Worm (Caenorhabditis elegans) whole organism, L1 larva: ENCODE data around the gene C36B7.2.

Source experiments
- C04F5.9 ChIP-seq: sonication (generic microtip); optimal IDR thresholded peaks from 2 replicates; lab custom pipeline; 2016; ENCODE audit warnings: missing genetic modification characterization, missing compliant biosample characterization
- C34B4.2 ChIP-seq: sonication (generic microtip); optimal IDR thresholded peaks from 2 replicates; lab custom pipeline; 2017; ENCODE audit warnings: mild to moderate bottlenecking, missing genetic modification characterization, missing compliant biosample characterization
- Y116A8C.19 ChIP-seq: sonication (generic microtip); optimal IDR thresholded peaks from 2 replicates; lab custom pipeline; 2016; ENCODE audit warnings: missing compliant biosample characterization, missing genetic modification characterization, borderline replicate concordance
- alr-1 ChIP-seq: fragments of 200-800 bp; sonication (Bioruptor generic); optimal IDR thresholded peaks from 2 replicates; lab custom pipeline; 2018; ENCODE audit warnings: borderline replicate concordance, mild to moderate bottlenecking, missing genetic modification characterization, missing compliant biosample characterization
- aly-2 ChIP-seq: fragments of 150-350 bp; optimal IDR thresholded peaks from 2 replicates; lab custom pipeline; 2014; ENCODE audit warnings: missing biosample characterization, missing genetic modification characterization
- ama-1 ChIP-seq: fragments of 150-350 bp; optimal IDR thresholded peaks from 2 replicates; lab custom pipeline; 2014
- blmp-1 ChIP-seq: fragments of 150-350 bp; optimal IDR thresholded peaks from 2 replicates; lab custom pipeline; 2014; ENCODE audit warnings: missing biosample characterization, missing genetic modification characterization
- ceh-8 ChIP-seq: fragments of 200-800 bp; sonication (Bioruptor generic); optimal IDR thresholded peaks from 2 replicates; lab custom pipeline; 2018; ENCODE audit warnings: mild to moderate bottlenecking, missing genetic modification characterization, moderate library complexity, missing compliant biosample characterization
- dsc-1 ChIP-seq: sonication (generic microtip); optimal IDR thresholded peaks from 2 replicates; lab custom pipeline; 2016; ENCODE audit warnings: mild to moderate bottlenecking, missing genetic modification characterization, missing compliant biosample characterization
- efl-1 ChIP-seq, 4 experiments: fragments of 150-350 bp; optimal IDR thresholded peaks in 3 of 4; peaks in 1 of 4; 1 replicate in 1 of 4; 2 replicates in 3 of 4; lab custom pipeline; 2014; ENCODE audit warnings: missing biosample characterization in 2 of 4, missing genetic modification characterization in 2 of 4, missing genetic modification reagents in 2 of 4
- egl-13 ChIP-seq: sonication (generic microtip); optimal IDR thresholded peaks from 2 replicates; lab custom pipeline; 2016; ENCODE audit warnings: missing genotype, missing genetic modification reagents, missing genetic modification characterization, missing compliant biosample characterization
- elt-2 ChIP-seq: sonication (generic microtip); optimal IDR thresholded peaks from 2 replicates; lab custom pipeline; 2016; ENCODE audit warnings: missing genetic modification characterization, mild to moderate bottlenecking, inconsistent platforms, missing compliant biosample characterization, missing genetic modification reagents
- fkh-8 ChIP-seq: sonication (generic microtip); optimal IDR thresholded peaks from 2 replicates; lab custom pipeline; 2016; ENCODE audit warnings: mild to moderate bottlenecking, missing genetic modification characterization, missing compliant biosample characterization
- grh-1 ChIP-seq: fragments of 200-800 bp; sonication (Bioruptor generic); IDR thresholded peaks from 2 replicates; pipeline ENCODE4 v1.3.6; 2022; ENCODE audit warnings: missing genetic modification reagents, missing genetic modification characterization, missing compliant biosample characterization
- hlh-17 ChIP-seq: fragments of 200-800 bp; sonication (Bioruptor generic); optimal IDR thresholded peaks from 2 replicates; lab custom pipeline; 2018; ENCODE audit warnings: missing genetic modification characterization, mild to moderate bottlenecking, missing compliant biosample characterization, moderate library complexity, borderline replicate concordance
- hlh-4 ChIP-seq: sonication (generic microtip); optimal IDR thresholded peaks from 2 replicates; lab custom pipeline; 2016; ENCODE audit warnings: mild to moderate bottlenecking, missing genetic modification characterization, missing compliant biosample characterization
- hpl-2 ChIP-seq: fragments of 150-350 bp; optimal IDR thresholded peaks from 2 replicates; lab custom pipeline; 2014; ENCODE audit warnings: missing biosample characterization, missing genetic modification reagents, missing genetic modification characterization
- jun-1 ChIP-seq: fragments of 150-350 bp; optimal IDR thresholded peaks from 2 replicates; lab custom pipeline; 2014; ENCODE audit warnings: missing biosample characterization, missing genetic modification reagents, missing genetic modification characterization
- lin-14 ChIP-seq: fragments of 200-800 bp; sonication (Bioruptor generic); optimal IDR thresholded peaks from 2 replicates; lab custom pipeline; 2018; ENCODE audit warnings: mild to moderate bottlenecking, missing genetic modification characterization, moderate library complexity, missing compliant biosample characterization
- lsy-2 ChIP-seq, 2 experiments: fragments of 150-350 bp; optimal IDR thresholded peaks; 2 replicates each; lab custom pipeline; 2014; ENCODE audit warnings: missing biosample characterization in 2 of 2, missing genetic modification characterization in 2 of 2
- nhr-20 ChIP-seq: sonication (generic microtip); optimal IDR thresholded peaks from 2 replicates; lab custom pipeline; 2016; ENCODE audit warnings: mild to moderate bottlenecking, missing genetic modification characterization, missing compliant biosample characterization
- nhr-237 ChIP-seq: fragments of 150-350 bp; optimal IDR thresholded peaks from 2 replicates; lab custom pipeline; 2014; ENCODE audit warnings: missing biosample characterization, missing genetic modification characterization
- nhr-47 ChIP-seq: sonication (generic microtip); optimal IDR thresholded peaks from 2 replicates; lab custom pipeline; 2016; ENCODE audit warnings: mild to moderate bottlenecking, missing genetic modification characterization, moderate library complexity, missing compliant biosample characterization
- nhr-71 ChIP-seq: sonication (generic microtip); optimal IDR thresholded peaks from 2 replicates; lab custom pipeline; 2016; ENCODE audit warnings: mild to moderate bottlenecking, missing genetic modification characterization, moderate library complexity, missing compliant biosample characterization
- nhr-77 ChIP-seq: fragments of 150-350 bp; optimal IDR thresholded peaks from 2 replicates; lab custom pipeline; 2014; ENCODE audit warnings: missing biosample characterization, missing genetic modification characterization
- pax-3 ChIP-seq: fragments of 200-800 bp; sonication (Bioruptor generic); optimal IDR thresholded peaks from 2 replicates; lab custom pipeline; 2018; ENCODE audit warnings: mild to moderate bottlenecking, missing genetic modification characterization, moderate library complexity, missing compliant biosample characterization
- rnt-1 ChIP-seq: sonication (generic microtip); optimal IDR thresholded peaks from 2 replicates; lab custom pipeline; 2016; ENCODE audit warnings: mild to moderate bottlenecking, missing genetic modification characterization, moderate library complexity, missing compliant biosample characterization
- snpc-4 ChIP-seq: fragments of 150-350 bp; optimal IDR thresholded peaks from 2 replicates; lab custom pipeline; 2014; ENCODE audit warnings: missing biosample characterization, missing genetic modification characterization
- snu-23 ChIP-seq: sonication (generic microtip); optimal IDR thresholded peaks from 2 replicates; lab custom pipeline; 2016; ENCODE audit warnings: missing genetic modification characterization, missing compliant biosample characterization
- sox-4 ChIP-seq: sonication (generic microtip); optimal IDR thresholded peaks from 2 replicates; lab custom pipeline; 2016; ENCODE audit warnings: missing genetic modification characterization, missing compliant biosample characterization
- tlp-1 ChIP-seq: fragments of 150-350 bp; optimal IDR thresholded peaks from 2 replicates; lab custom pipeline; 2014; ENCODE audit warnings: missing biosample characterization, missing genetic modification characterization
- unc-130 ChIP-seq: fragments of 150-350 bp; optimal IDR thresholded peaks from 2 replicates; lab custom pipeline; 2017; ENCODE audit warnings: missing biosample characterization, missing genetic modification characterization, inconsistent platforms
- zag-1 ChIP-seq: fragments of 150-350 bp; optimal IDR thresholded peaks from 2 replicates; lab custom pipeline; 2014; ENCODE audit warnings: missing biosample characterization, missing genetic modification characterization
- zip-4 ChIP-seq: fragments of 200-800 bp; sonication (Bioruptor generic); optimal IDR thresholded peaks from 2 replicates; lab custom pipeline; 2018; ENCODE audit warnings: mild to moderate bottlenecking, missing genetic modification characterization, moderate library complexity, missing compliant biosample characterization
- ztf-11 ChIP-seq, 2 experiments: sonication (generic microtip); optimal IDR thresholded peaks; 2 replicates each; lab custom pipeline; 2016 to 2017; ENCODE audit warnings: missing genetic modification characterization in 2 of 2, missing biosample characterization in 1 of 2, missing compliant biosample characterization in 1 of 2
- ztf-4 ChIP-seq: fragments of 150-350 bp; optimal IDR thresholded peaks from 2 replicates; lab custom pipeline; 2014; ENCODE audit warnings: missing biosample characterization, missing genetic modification characterization

The C36B7.2 gene

DNA sequence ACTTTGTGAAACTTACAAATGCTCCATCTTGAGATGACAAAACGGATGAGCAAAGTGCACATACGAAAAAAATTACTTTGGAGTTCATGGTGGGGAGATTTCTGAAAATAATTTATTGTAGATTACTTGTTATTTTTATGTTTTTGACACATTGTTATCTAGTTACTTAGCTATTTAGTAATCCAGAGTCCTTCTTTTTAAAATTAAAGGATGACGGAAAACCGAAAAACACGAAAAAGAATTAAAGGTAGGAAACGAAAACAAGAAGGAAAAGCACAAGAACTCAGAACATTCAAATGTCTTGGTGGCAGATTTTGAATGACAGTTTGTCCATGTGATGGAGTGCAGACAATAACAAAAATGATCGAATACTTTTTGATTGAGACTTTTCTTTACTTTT, 10.7 kb downstream of the C36B7.2 start, which contains the start of gene hen-1:
TSS of gene hen-1 (minus strand) at position 101 of the 400 bp plus-strand sequence.
- TF ChIP-seq hlh-17 (GFP tag; lab: Kevin White, UChicago) (no peak), jun-1 (tag; lab: Kevin White, UChicago) (no peak), nhr-20 (tag; lab: Kevin White, UChicago) (no peak), unc-130 (tag; lab: Kevin White, UChicago) (no peak), aly-2 (tag; lab: Kevin White, UChicago) (no peak), ztf-4 (no peak), zip-4 (GFP tag; lab: Kevin White, UChicago) (no peak), grh-1 (no peak), hpl-2 (GFP tag; lab: Kevin White, UChicago) (no peak)
- TF ChIP-seq, all 84 proteins: peak for 0

DNA sequence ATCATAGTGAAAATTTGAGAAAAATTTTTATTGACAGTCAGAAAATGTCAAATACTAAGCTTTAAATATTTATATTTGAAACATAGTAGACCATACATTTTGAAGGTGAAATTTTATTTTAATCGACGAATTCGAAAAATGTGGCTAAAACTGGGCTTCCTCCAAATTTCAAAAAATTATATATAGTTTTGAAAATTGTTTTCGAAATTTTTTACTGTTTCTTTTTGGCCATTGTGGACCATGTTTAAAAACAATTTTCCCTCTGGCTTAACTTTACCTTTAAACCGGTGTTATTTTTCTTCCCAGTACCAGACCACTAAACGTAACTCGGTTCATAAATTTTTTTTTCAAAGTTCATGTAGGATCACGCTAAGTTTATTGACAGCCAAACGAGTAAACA, 16.5 kb downstream of the C36B7.2 start:
- no peak for TF ChIP-seq ztf-11 (tag; optimal IDR thresholded peaks at IDR 0.05; lab: Kevin White, UChicago)
- TF ChIP-seq ceh-8 (GFP tag; lab: Kevin White, UChicago), result no peak
- TF ChIP-seq blmp-1 (tag; lab: Kevin White, UChicago), result no peak

DNA sequence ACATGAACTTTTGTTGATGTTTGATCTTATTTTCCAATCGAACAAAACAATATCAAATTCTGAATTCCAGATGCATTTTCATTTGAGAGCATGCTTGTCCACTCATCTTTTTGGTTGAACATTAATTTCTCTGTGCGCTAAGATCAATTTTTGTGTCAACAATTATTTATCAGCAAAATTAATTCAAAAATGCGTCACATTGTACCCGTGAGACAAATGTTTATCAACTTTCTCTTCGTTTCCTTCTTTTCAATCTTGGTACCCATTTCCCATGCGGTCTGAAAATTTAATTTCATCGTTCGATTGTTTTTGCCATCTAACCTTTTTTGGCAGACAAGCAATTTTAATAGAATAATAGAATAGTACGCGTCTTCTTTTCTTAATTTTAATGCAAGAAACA, 17.8 kb downstream of the C36B7.2 start:
- no peak for TF ChIP-seq nhr-237 (tag; lab: Kevin White, UChicago)
- TF ChIP-seq C04F5.9 (tag; lab: Kevin White, UChicago), result no peak
- no peak for TF ChIP-seq snpc-4 (tag; lab: Kevin White, UChicago)
- peak; percentile 48 for TF ChIP-seq elt-2 (tag; lab: Kevin White, UChicago)
- no peak for TF ChIP-seq rnt-1 (tag; lab: Kevin White, UChicago)
- TF ChIP-seq, all 84 proteins: peak for 1

DNA sequence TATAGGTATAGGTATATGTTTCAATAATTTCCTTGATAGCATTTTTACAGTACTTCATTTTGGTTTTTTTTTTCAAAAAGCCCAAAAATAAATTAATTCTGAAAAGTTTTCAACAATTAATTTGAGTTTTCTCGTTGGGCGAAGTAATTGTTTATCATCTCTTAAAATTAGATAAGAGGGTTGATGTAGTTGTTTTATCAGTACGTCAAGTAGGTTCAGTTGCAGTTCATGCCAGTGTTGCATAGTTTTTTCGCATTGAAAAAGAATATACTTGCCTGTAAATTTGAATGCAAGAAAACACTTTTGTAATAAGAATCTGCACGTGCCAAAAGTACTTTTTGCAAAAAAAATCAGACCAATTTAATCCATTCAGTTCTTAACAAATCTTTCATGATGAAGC, 19.0 kb downstream of the C36B7.2 start:
- no peak for TF ChIP-seq lsy-2 (tag; optimal IDR thresholded peaks at IDR 0.05; lab: Kevin White, UChicago)
- peak; percentile 61 for TF ChIP-seq elt-2 (tag; lab: Kevin White, UChicago)

DNA sequence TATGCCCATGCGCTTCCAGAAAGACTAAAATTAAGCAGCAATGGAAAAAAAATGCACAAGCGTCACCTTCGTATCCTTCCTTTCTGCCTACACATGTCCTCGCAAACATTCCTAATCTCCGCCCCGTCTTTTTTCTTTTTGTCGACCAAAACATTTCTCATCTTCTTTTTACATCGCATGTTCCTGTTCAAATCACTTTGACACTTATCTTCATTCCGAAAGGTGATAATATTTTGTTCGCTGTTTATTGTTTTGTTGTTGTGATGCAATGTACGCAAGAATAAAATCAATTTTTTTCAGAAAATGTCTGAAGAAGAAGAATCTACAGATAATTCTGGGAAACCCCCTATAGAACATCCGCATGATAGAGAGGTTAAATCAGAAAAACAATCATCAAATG, 20.1 kb downstream of the C36B7.2 start, which contains the start of gene ist-1:
TSS of gene ist-1 (plus strand) at position 301 of the 400 bp plus-strand sequence.
- TF ChIP-seq Y116A8C.19 (no peak), lin-14 (GFP tag; lab: Kevin White, UChicago) (peak; percentile 9), tlp-1 (tag; lab: Kevin White, UChicago) (no peak), dsc-1 (tag; lab: Kevin White, UChicago) (no peak)

ce11 chrX:7128615-7129014, 22.4 kb downstream of the C36B7.2 start:
- no peak for TF ChIP-seq ama-1
- no peak for TF ChIP-seq efl-1 (optimal IDR thresholded peaks at IDR 0.05; lab: Kevin White, UChicago)
- peak in 1 of 2 experiments; percentile 51 for TF ChIP-seq efl-1 (GFP tag; optimal IDR thresholded peaks at IDR 0.05 in 1 of 2; lab: Kevin White, UChicago)
- no peak for TF ChIP-seq nhr-77 (tag; lab: Kevin White, UChicago)
- no peak for TF ChIP-seq C34B4.2 (tag; lab: Kevin White, UChicago)
- no peak for TF ChIP-seq nhr-237 (tag; lab: Kevin White, UChicago)
- TF ChIP-seq alr-1 (tag; lab: Kevin White, UChicago), result no peak
- no peak for TF ChIP-seq elt-2 (tag; lab: Kevin White, UChicago)
- peak; percentile 96 for TF ChIP-seq dsc-1 (tag; lab: Kevin White, UChicago)
- TF ChIP-seq fkh-8, result peak; percentile 57
- peak; percentile 46 for TF ChIP-seq egl-13 (tag; lab: Kevin White, UChicago)
- TF ChIP-seq nhr-71, result no peak
- peak; percentile 44 for TF ChIP-seq sox-4
- no peak for TF ChIP-seq hlh-4 (tag; lab: Kevin White, UChicago)
- TF ChIP-seq snu-23 (GFP tag; lab: Kevin White, UChicago), result no peak
- no peak for TF ChIP-seq aly-2 (tag; lab: Kevin White, UChicago)
- peak; percentile 40 for TF ChIP-seq nhr-47 (tag; lab: Kevin White, UChicago)
- TF ChIP-seq pax-3 (tag; lab: Kevin White, UChicago), result peak; percentile 69
- TF ChIP-seq zag-1 (tag; lab: Kevin White, UChicago), result no peak
